Worm (Caenorhabditis elegans): Measurements from ENCODE around the gene msp-49.

The msp-49 gene

DNA sequence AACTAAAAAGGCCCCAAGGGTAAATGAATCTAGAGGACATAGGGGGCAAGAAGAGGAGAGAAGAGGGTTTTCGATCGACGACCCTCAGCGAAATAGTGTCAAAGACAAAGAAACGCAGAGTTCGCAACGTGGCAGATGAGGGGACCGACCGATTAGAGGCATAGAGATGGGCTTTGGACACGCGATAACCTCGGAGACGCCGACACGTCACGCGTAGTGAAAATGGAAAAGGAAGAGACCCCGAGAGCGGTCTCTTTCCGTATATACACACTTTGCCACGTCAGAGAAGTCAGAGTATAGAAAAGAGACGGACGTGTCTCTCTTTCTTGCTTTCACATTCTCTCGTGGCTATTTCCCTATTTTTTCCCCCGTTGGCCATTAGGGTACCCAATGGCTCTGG lies 12.7 kb upstream of the msp-49 start (continued):
- TF ChIP-seq Y48G9A.11 (GFP tag; IDR thresholded peaks at IDR 0.05): no peak
- no peak for TF ChIP-seq unc-130 (GFP tag; optimal IDR thresholded peaks at IDR 0.05)
- no peak for TF ChIP-seq saeg-2 (GFP tag; IDR thresholded peaks at IDR 0.05)
- TF ChIP-seq lim-7 (GFP tag; IDR thresholded peaks at IDR 0.05): no peak
- no peak for TF ChIP-seq ZK337.2 (GFP tag; IDR thresholded peaks at IDR 0.05)
- 0 out of 2 replicates have a peak, but pooled peaks have one; percentile 4 for TF ChIP-seq D1046.2 (GFP tag; IDR thresholded peaks at IDR 0.05)
- TF ChIP-seq dmd-9 (GFP tag; IDR thresholded peaks at IDR 0.05): no peak
- no peak for TF ChIP-seq cey-2 (tag; optimal IDR thresholded peaks at IDR 0.05; ENCODE audit: borderline replicate concordance, insufficient read depth)
- TF ChIP-seq set-16 (GFP tag; IDR thresholded peaks at IDR 0.05): peak; percentile 59; the same call in 1 of the 2 replicates
- no peak for TF ChIP-seq egl-27 (tag; optimal IDR thresholded peaks at IDR 0.05)
- TF ChIP-seq pha-4 (GFP tag; IDR thresholded peaks at IDR 0.05): no peak
- TF ChIP-seq pha-4 (tag; optimal IDR thresholded peaks at IDR 0.05): no peak
- no peak for TF ChIP-seq nhr-77 (tag; optimal IDR thresholded peaks at IDR 0.05)
- peak; percentile 64 for TF ChIP-seq dmd-6 (GFP tag; IDR thresholded peaks at IDR 0.05)
- TF ChIP-seq nhr-25 (tag; optimal IDR thresholded peaks at IDR 0.05; ENCODE audit: borderline replicate concordance, insufficient read depth): peak; percentile 70
- no peak for TF ChIP-seq nhr-237 (tag; optimal IDR thresholded peaks at IDR 0.05)
- no peak for TF ChIP-seq nhr-42 (GFP tag; IDR thresholded peaks at IDR 0.05)
- TF ChIP-seq nhr-48 (tag; optimal IDR thresholded peaks at IDR 0.05): peak; percentile 51
- peak; percentile 45 for TF ChIP-seq spr-1 (tag; optimal IDR thresholded peaks at IDR 0.05)
- TF ChIP-seq tra-1 (GFP tag; IDR thresholded peaks at IDR 0.05): peak; percentile 45
- no peak for TF ChIP-seq ceh-62 (tag; optimal IDR thresholded peaks at IDR 0.05)
- peak; percentile 48 for TF ChIP-seq lin-38 (GFP tag; IDR thresholded peaks at IDR 0.05)
- no peak for TF ChIP-seq php-3 (GFP tag; IDR thresholded peaks at IDR 0.05)
- peak; percentile 78 for TF ChIP-seq egl-43 (GFP tag; IDR thresholded peaks at IDR 0.05)
- TF ChIP-seq ztf-11 (tag; optimal IDR thresholded peaks at IDR 0.05): no peak
- no peak for TF ChIP-seq R02D3.7 (tag; optimal IDR thresholded peaks at IDR 0.05)
- TF ChIP-seq rbr-2 (tag; optimal IDR thresholded peaks at IDR 0.05): peak; percentile 79
- TF ChIP-seq mep-1 (tag; optimal IDR thresholded peaks at IDR 0.05): peak; percentile 78
- peak; percentile 7 for TF ChIP-seq T20F7.1 (GFP tag; optimal IDR thresholded peaks at IDR 0.05)
- no peak for TF ChIP-seq pqm-1 (tag; optimal IDR thresholded peaks at IDR 0.05)
- no peak for TF ChIP-seq fos-1 (tag; optimal IDR thresholded peaks at IDR 0.05)
- no peak for TF ChIP-seq nhr-111 (GFP tag; optimal IDR thresholded peaks at IDR 0.05)
- peak; percentile 21 for TF ChIP-seq lin-13 (GFP tag; optimal IDR thresholded peaks at IDR 0.05)
- no peak for TF ChIP-seq nhr-102 (tag; optimal IDR thresholded peaks at IDR 0.05)
- no peak for TF ChIP-seq daf-8 (GFP tag; IDR thresholded peaks at IDR 0.05)
- no peak for TF ChIP-seq arid-1 (GFP tag; conservative IDR thresholded peaks at IDR 0.05)
- no peak for TF ChIP-seq Y5F2A.4 (GFP tag; optimal IDR thresholded peaks at IDR 0.05)
- 0 out of 2 replicates have a peak, but pooled peaks have one; percentile 27 for TF ChIP-seq T26A8.4 (GFP tag; IDR thresholded peaks at IDR 0.05)
- TF ChIP-seq zfp-2 (tag; optimal IDR thresholded peaks at IDR 0.05): peak; percentile 19
- TF ChIP-seq lin-15B (tag; optimal IDR thresholded peaks at IDR 0.05): no peak
- TF ChIP-seq zip-2 (tag; optimal IDR thresholded peaks at IDR 0.05): no peak
- no peak for TF ChIP-seq mdt-29 (GFP tag; IDR thresholded peaks at IDR 0.05)
- no peak for TF ChIP-seq lin-1 (GFP tag; IDR thresholded peaks at IDR 0.05)
- TF ChIP-seq jun-1 (tag; optimal IDR thresholded peaks at IDR 0.05): no peak
- no peak for TF ChIP-seq attf-4 (tag; optimal IDR thresholded peaks at IDR 0.05)
- TF ChIP-seq nhr-28 (tag; optimal IDR thresholded peaks at IDR 0.05): peak; percentile 46
- no peak for TF ChIP-seq ceh-82 (tag; optimal IDR thresholded peaks at IDR 0.05)
- no peak for TF ChIP-seq lin-29 (GFP tag; IDR thresholded peaks at IDR 0.05)
- no peak for TF ChIP-seq ZK546.5 (tag; optimal IDR thresholded peaks at IDR 0.05)
- TF ChIP-seq snpc-4 (tag; optimal IDR thresholded peaks at IDR 0.05): no peak
- no peak for TF ChIP-seq dmd-8 (GFP tag; IDR thresholded peaks at IDR 0.05)
- TF ChIP-seq dve-1 (tag; optimal IDR thresholded peaks at IDR 0.05; ENCODE audit: insufficient read depth): peak; percentile 56
